Fruit fly (Drosophila melanogaster) whole organism, embryonic: ENCODE measurements around the gene sing.

ENCODE experiments used
- Abd-B ChIP-seq: fragments of 200-800 bp; sonication (Bioruptor generic); optimal IDR thresholded peaks from 2 replicates; lab custom pipeline; 2018; ENCODE audit warnings: missing biosample characterization, mild to moderate bottlenecking, missing genetic modification characterization, moderate library complexity
- Ada2b ChIP-seq: fragments of 200-800 bp; sonication (Bioruptor generic); IDR thresholded peaks from 2 replicates; pipeline ENCODE4 v1.3.6; 2022; ENCODE audit warnings: missing biosample characterization, missing genetic modification characterization
- Antp ChIP-seq: fragments of 200-800 bp; sonication (Bioruptor generic); optimal IDR thresholded peaks from 3 replicates; lab custom pipeline; 2016; ENCODE audit warnings: missing biosample characterization, missing genetic modification characterization
- Bdp1 ChIP-seq: fragments of 200-800 bp; sonication (Bioruptor generic); optimal IDR thresholded peaks from 3 replicates; lab custom pipeline; 2016; ENCODE audit warnings: missing biosample characterization, missing genetic modification characterization
- CG12155 ChIP-seq: fragments of 200-800 bp; sonication (Bioruptor generic); optimal IDR thresholded peaks from 3 replicates; lab custom pipeline; 2016; ENCODE audit warnings: missing biosample characterization, missing genetic modification characterization
- CG14441 ChIP-seq: fragments of 200-800 bp; sonication (Bioruptor generic); IDR thresholded peaks from 2 replicates; pipeline ENCODE4 v1.3.6; 2022; ENCODE audit warnings: missing biosample characterization, missing genetic modification characterization
- CG15011 ChIP-seq: fragments of 200-800 bp; sonication (Bioruptor generic); optimal IDR thresholded peaks from 3 replicates; lab custom pipeline; 2018; ENCODE audit warnings: missing biosample characterization, mild to moderate bottlenecking, missing genetic modification characterization
- CG1529 ChIP-seq: fragments of 200-800 bp; sonication (Bioruptor generic); optimal IDR thresholded peaks from 3 replicates; lab custom pipeline; 2018; ENCODE audit warnings: missing biosample characterization, missing genetic modification characterization
- CG17328 ChIP-seq: fragments of 200-800 bp; sonication (Bioruptor generic); IDR thresholded peaks from 2 replicates; pipeline ENCODE4 v1.3.6; 2022; ENCODE audit warnings: missing biosample characterization, missing genetic modification characterization
- CG17361 ChIP-seq: fragments of 200-800 bp; sonication (Bioruptor generic); IDR thresholded peaks from 3 replicates; pipeline ENCODE4 v1.3.6; 2022; ENCODE audit warnings: missing biosample characterization, missing genetic modification characterization
- CG18011 ChIP-seq: fragments of 200-800 bp; sonication (Bioruptor generic); optimal IDR thresholded peaks from 2 replicates; lab custom pipeline; 2017; ENCODE audit warnings: missing biosample characterization, missing genetic modification characterization, mild to moderate bottlenecking, moderate library complexity, missing genotype
- CG2129 ChIP-seq: fragments of 200-800 bp; sonication (Bioruptor generic); IDR thresholded peaks from 2 replicates; pipeline ENCODE4 v1.3.6; 2022; ENCODE audit warnings: missing biosample characterization, missing genetic modification characterization; ENCODE audit not compliant: partially characterized antibody
- CG3163 ChIP-seq: fragments of 200-800 bp; sonication (Bioruptor generic); optimal IDR thresholded peaks from 3 replicates; lab custom pipeline; 2016; ENCODE audit warnings: missing biosample characterization, missing genetic modification characterization
- CG4360 ChIP-seq: fragments of 200-800 bp; sonication (Bioruptor generic); IDR thresholded peaks from 2 replicates; pipeline ENCODE4 v1.3.6; 2022; ENCODE audit warnings: missing biosample characterization, missing genetic modification characterization
- CG4730 ChIP-seq: fragments of 200-800 bp; sonication (Bioruptor generic); IDR thresholded peaks from 2 replicates; pipeline ENCODE4 v1.3.6; 2022; ENCODE audit warnings: missing biosample characterization, missing genetic modification characterization
- CG6791 ChIP-seq: fragments of 200-800 bp; sonication (Bioruptor generic); IDR thresholded peaks from 3 replicates; pipeline ENCODE4 v1.3.6; 2022; ENCODE audit warnings: missing biosample characterization, missing genetic modification characterization; ENCODE audit not compliant: partially characterized antibody
- CG7271 ChIP-seq: fragments of 200-800 bp; sonication (Bioruptor generic); optimal IDR thresholded peaks from 2 replicates; lab custom pipeline; 2018; ENCODE audit warnings: missing biosample characterization, mild to moderate bottlenecking, missing genetic modification characterization, moderate library complexity
- CG7987 ChIP-seq: fragments of 200-800 bp; sonication (Bioruptor generic); optimal IDR thresholded peaks from 2 replicates; lab custom pipeline; 2018; ENCODE audit warnings: missing biosample characterization, mild to moderate bottlenecking, missing genetic modification characterization, moderate library complexity
- CG8281 ChIP-seq: fragments of 200-800 bp; sonication (Bioruptor generic); optimal IDR thresholded peaks from 2 replicates; lab custom pipeline; 2018; ENCODE audit warnings: missing biosample characterization, mild to moderate bottlenecking, missing genetic modification characterization, moderate library complexity
- CG9797 ChIP-seq: fragments of 200-800 bp; sonication (Bioruptor generic); optimal IDR thresholded peaks from 3 replicates; lab custom pipeline; 2018; ENCODE audit warnings: missing biosample characterization, mild to moderate bottlenecking, missing genetic modification characterization
- Camta ChIP-seq: fragments of 200-800 bp; sonication (Bioruptor generic); optimal IDR thresholded peaks from 2 replicates; lab custom pipeline; 2016; ENCODE audit warnings: missing biosample characterization, missing genetic modification characterization
- CoRest ChIP-seq: fragments of 200-800 bp; sonication (Bioruptor generic); optimal IDR thresholded peaks from 3 replicates; lab custom pipeline; 2018; ENCODE audit warnings: missing biosample characterization, mild to moderate bottlenecking, missing genetic modification characterization, moderate library complexity
- Dad ChIP-seq: fragments of 200-800 bp; sonication (Bioruptor generic); optimal IDR thresholded peaks from 3 replicates; lab custom pipeline; 2016; ENCODE audit warnings: missing biosample characterization, missing genetic modification characterization
- Dip3 ChIP-seq: fragments of 200-800 bp; sonication (Bioruptor generic); optimal IDR thresholded peaks from 3 replicates; lab custom pipeline; 2016; ENCODE audit warnings: missing biosample characterization, missing genetic modification characterization
- Dll ChIP-seq: fragments of 200-800 bp; sonication (Bioruptor generic); IDR thresholded peaks from 4 replicates; pipeline ENCODE4 v1.3.6; 2022; ENCODE audit warnings: missing biosample characterization, missing genetic modification characterization; ENCODE audit not compliant: partially characterized antibody
- Dref ChIP-seq: fragments of 200-800 bp; sonication (Bioruptor generic); IDR thresholded peaks from 2 replicates; pipeline ENCODE4 v1.3.6; 2022; ENCODE audit warnings: missing biosample characterization, missing genetic modification characterization
- Jarid2 ChIP-seq: fragments of 200-800 bp; sonication (Bioruptor generic); optimal IDR thresholded peaks from 3 replicates; lab custom pipeline; 2017; ENCODE audit warnings: mild to moderate bottlenecking, missing biosample characterization, missing genetic modification reagents, missing genetic modification characterization
- Mad ChIP-seq: fragments of 200-800 bp; sonication (Bioruptor generic); optimal IDR thresholded peaks from 2 replicates; lab custom pipeline; 2016; ENCODE audit warnings: missing biosample characterization, missing genetic modification characterization
- Max ChIP-seq: fragments of 200-800 bp; sonication (Bioruptor generic); optimal IDR thresholded peaks from 2 replicates; lab custom pipeline; 2016; ENCODE audit warnings: missing biosample characterization, mild to moderate bottlenecking, missing genetic modification characterization
- Mrtf ChIP-seq: fragments of 200-800 bp; sonication (Bioruptor generic); IDR thresholded peaks from 3 replicates; pipeline ENCODE4 v1.3.6; 2022; ENCODE audit warnings: missing biosample characterization, missing genetic modification characterization
- caup ChIP-seq: fragments of 200-800 bp; sonication (Bioruptor generic); optimal IDR thresholded peaks from 3 replicates; lab custom pipeline; 2017; ENCODE audit warnings: missing biosample characterization, mild to moderate bottlenecking, missing genetic modification characterization, moderate library complexity; ENCODE audit not compliant: severe bottlenecking
- chinmo ChIP-seq: fragments of 200-800 bp; sonication (Bioruptor generic); IDR thresholded peaks from 4 replicates; pipeline ENCODE4 v1.3.6; 2022; ENCODE audit warnings: missing biosample characterization, missing genetic modification characterization; ENCODE audit not compliant: partially characterized antibody
- ems ChIP-seq: fragments of 200-800 bp; sonication (Bioruptor generic); optimal IDR thresholded peaks from 3 replicates; lab custom pipeline; 2016; ENCODE audit warnings: missing biosample characterization, missing genetic modification characterization
- ind ChIP-seq: fragments of 200-800 bp; sonication (Bioruptor generic); optimal IDR thresholded peaks from 3 replicates; lab custom pipeline; 2016; ENCODE audit warnings: missing biosample characterization, missing genetic modification characterization
- insv ChIP-seq, 2 experiments: fragments of 200-800 bp; sonication (Bioruptor generic); optimal IDR thresholded peaks; 3 replicates each; lab custom pipeline; 2016 to 2018; ENCODE audit warnings: missing biosample characterization in 2 of 2, missing genetic modification characterization in 2 of 2
- lov ChIP-seq, 2 experiments: fragments of 200-800 bp in 1 of 2; fragments of >200 bp in 1 of 2; sonication (Bioruptor generic) in 1 of 2; IDR thresholded peaks in 1 of 2; optimal IDR thresholded peaks in 1 of 2; 2 replicates in 1 of 2; 3 replicates in 1 of 2; pipeline versions ENCODE4 v1.3.6 to Lab custom; 2017 to 2022; ENCODE audit warnings: missing biosample characterization in 1 of 2, missing genetic modification characterization in 1 of 2
- nau ChIP-seq: fragments of 200-800 bp; sonication (Bioruptor generic); optimal IDR thresholded peaks from 3 replicates; lab custom pipeline; 2017; ENCODE audit warnings: missing biosample characterization, mild to moderate bottlenecking, missing genetic modification characterization, missing genetic modification reagents

sing gene

dm6 chrX:16696614-16697519, 17.8 kb downstream of the sing start (continued):
- no peak for TF ChIP-seq CG7987
- no peak for TF ChIP-seq Max (GFP tag; lab: Kevin White, UChicago)
- no peak for TF ChIP-seq Dad
- no peak for TF ChIP-seq Bdp1
- TF ChIP-seq CG18011 (GFP tag; lab: Kevin White, UChicago) = no peak
- TF ChIP-seq CG2129 = no peak
- TF ChIP-seq Jarid2 (GFP tag; lab: Kevin White, UChicago) = no peak
- no peak for TF ChIP-seq Antp
- TF ChIP-seq insv (GFP tag; optimal IDR thresholded peaks at IDR 0.05; lab: Kevin White, UChicago) = no peak
- no peak for TF ChIP-seq Dll (GFP tag; lab: Robert Waterston, UW)
- peak; percentile 17 for TF ChIP-seq CoRest (tag; lab: Kevin White, UChicago)
- no peak for TF ChIP-seq CG9797 (GFP tag; lab: Kevin White, UChicago)
- TF ChIP-seq lov (optimal IDR thresholded peaks at IDR 0.05; lab: Kevin White, UChicago) = no peak
- no peak for TF ChIP-seq lov (GFP tag; IDR thresholded peaks at IDR 0.05; lab: Robert Waterston, UW)
- TF ChIP-seq CG1529 (GFP tag; lab: Kevin White, UChicago) = no peak
- TF ChIP-seq Mad (GFP tag; lab: Kevin White, UChicago) = no peak
- 0 out of 3 replicates have a peak, but pooled peaks have one; percentile 27 for TF ChIP-seq CG6791

- TF ChIP-seq CG8281 (tag; lab: Kevin White, UChicago) (peak; percentile 97), caup (GFP tag; lab: Kevin White, UChicago) (no peak)
Measured at dm6 chrX:16697882-16698571, 18.9 kb downstream of the sing start.

- TF ChIP-seq CG4360 (GFP tag; lab: Robert Waterston, UW) = no peak
- TF ChIP-seq CG4730 = no peak
- no peak for TF ChIP-seq CG17361 (GFP tag; lab: Robert Waterston, UW)
- TF ChIP-seq Ada2b (GFP tag; lab: Robert Waterston, UW) = no peak
- TF ChIP-seq Abd-B (GFP tag; lab: Kevin White, UChicago) = no peak
- TF ChIP-seq Dref (GFP tag; lab: Robert Waterston, UW) = no peak
- no peak for TF ChIP-seq Camta (GFP tag; lab: Kevin White, UChicago)
- no peak for TF ChIP-seq CG3163 (GFP tag; lab: Kevin White, UChicago)
- TF ChIP-seq CG12155 = no peak
- no peak for TF ChIP-seq ind
- TF ChIP-seq CG15011 (GFP tag; lab: Kevin White, UChicago) = no peak
- no peak for TF ChIP-seq nau (GFP tag; lab: Kevin White, UChicago)
- TF ChIP-seq Mrtf = no peak
- TF ChIP-seq CG14441 (GFP tag; lab: Robert Waterston, UW) = no peak
- no peak for TF ChIP-seq CG17328
- no peak for TF ChIP-seq CG7271 (tag; lab: Kevin White, UChicago)
- no peak for TF ChIP-seq ems (GFP tag; lab: Kevin White, UChicago)
- no peak for TF ChIP-seq Dip3
- TF ChIP-seq chinmo (GFP tag; lab: Robert Waterston, UW) = no peak
Measured at dm6 chrX:16700070-16700469, 21.0 kb downstream of the sing start, which contains the start of gene CG9676. Gene CG9676, minus strand, starts transcription at chrX:16700170.
